Fruit fly (Drosophila melanogaster) whole organism, wandering third instar larva: ENCODE measurements around the gene Eig71Eh.

Source experiments
- Dfd ChIP-seq: fragments of >200 bp; optimal IDR thresholded peaks from 2 replicates; lab custom pipeline; 2017; ENCODE audit warnings: missing biosample characterization, missing genetic modification characterization
- GATAd ChIP-seq: sonication (Bioruptor generic); optimal IDR thresholded peaks from 2 replicates; lab custom pipeline; 2016; ENCODE audit warnings: missing biosample characterization, missing genetic modification characterization
- Hnf4 ChIP-seq: fragments of 200-800 bp; sonication (Bioruptor generic); optimal IDR thresholded peaks from 2 replicates; lab custom pipeline; 2016; ENCODE audit warnings: missing biosample characterization, mild to moderate bottlenecking, missing genetic modification characterization
- Hr78 ChIP-seq: fragments of >200 bp; optimal IDR thresholded peaks from 2 replicates; lab custom pipeline; 2017; ENCODE audit warnings: missing biosample characterization, missing genetic modification characterization
- Jra ChIP-seq: sonication (Bioruptor generic); optimal IDR thresholded peaks from 2 replicates; lab custom pipeline; 2016; ENCODE audit warnings: missing biosample characterization, missing genetic modification characterization
- Rel ChIP-seq, 2 experiments: fragments of 200-800 bp; sonication (Bioruptor generic) in 1 of 2; optimal IDR thresholded peaks; 2 replicates in 1 of 2; 3 replicates in 1 of 2; lab custom pipeline; 2016 to 2019; ENCODE audit warnings: mild to moderate bottlenecking in 2 of 2, missing biosample characterization in 2 of 2, missing genetic modification characterization in 2 of 2, moderate library complexity in 1 of 2
- Vsx2 ChIP-seq: fragments of 200-300, 225-300 bp; sonication (Bioruptor generic); optimal IDR thresholded peaks from 2 replicates; lab custom pipeline; 2018; ENCODE audit warnings: missing biosample characterization, missing genetic modification characterization; ENCODE audit not compliant: partially characterized antibody
- br ChIP-seq: fragments of 200-800 bp; sonication (Bioruptor generic); optimal IDR thresholded peaks from 2 replicates; lab custom pipeline; 2016; ENCODE audit warnings: missing biosample characterization, missing genetic modification characterization
- dl ChIP-seq, 2 experiments: fragments of 175-275, 200-275 bp in 1 of 2; fragments of 200-275 bp in 1 of 2; sonication (Bioruptor generic); optimal IDR thresholded peaks; lab custom pipeline; 2018; ENCODE audit warnings: mild to moderate bottlenecking in 2 of 2, missing biosample characterization in 2 of 2, missing genetic modification characterization in 2 of 2, moderate library complexity in 2 of 2; ENCODE audit not compliant: partially characterized antibody in 2 of 2, insufficient read depth in 1 of 2
- foxo ChIP-seq, 2 experiments: fragments of 200-800 bp; sonication (Bioruptor generic); optimal IDR thresholded peaks; 2 replicates in 1 of 2; 3 replicates in 1 of 2; lab custom pipeline; 2016 to 2017; ENCODE audit warnings: missing biosample characterization in 2 of 2, missing genetic modification characterization in 2 of 2
- fru ChIP-seq: fragments of 200-800 bp; sonication (Bioruptor generic); optimal IDR thresholded peaks from 3 replicates; lab custom pipeline; 2016; ENCODE audit warnings: missing biosample characterization, mild to moderate bottlenecking, missing genetic modification characterization
- jim ChIP-seq: fragments of 175-275, 200-325 bp; sonication (Bioruptor generic); optimal IDR thresholded peaks from 2 replicates; lab custom pipeline; 2016; ENCODE audit warnings: missing biosample characterization, mild to moderate bottlenecking, missing genetic modification characterization

dm6 chr3L:15691968-15692367, 32.7 kb upstream of the Eig71Eh start, which contains the start of gene CG34451:
- TF ChIP-seq Vsx2 (GFP tag; lab: Kevin White, UChicago) (no peak), fru (no peak), Hr78 (GFP tag; lab: Kevin White, UChicago) (no peak), jim (GFP tag; lab: Kevin White, UChicago) (no peak), Rel (GFP tag; optimal IDR thresholded peaks at IDR 0.05; lab: Kevin White, UChicago) (no peak), Rel (tag; optimal IDR thresholded peaks at IDR 0.05; lab: Kevin White, UChicago) (no peak), GATAd (GFP tag; lab: Kevin White, UChicago) (no peak), foxo (GFP tag; optimal IDR thresholded peaks at IDR 0.05; lab: Kevin White, UChicago) (no peak), dl (GFP tag; optimal IDR thresholded peaks at IDR 0.05; lab: Kevin White, UChicago; ENCODE audit: insufficient read depth in 1 of 2, partially characterized antibody in 2 of 2) (no peak), Jra (GFP tag; lab: Kevin White, UChicago) (no peak), Hnf4 (no peak), Dfd (GFP tag; lab: Kevin White, UChicago) (no peak), br (GFP tag; lab: Kevin White, UChicago) (no peak)
